Fruit fly (Drosophila melanogaster) whole organism, embryonic: Measurements from ENCODE around the gene CG15506.
A peak's percentile ranks its signal among the peaks of the same experiment; 100 is the strongest.

ENCODE experiments used
- Blimp-1 ChIP-seq: fragments of 200-800 bp; sonication (Bioruptor generic); optimal IDR thresholded peaks from 3 replicates; lab custom pipeline; 2018; ENCODE audit warnings: missing biosample characterization, missing genetic modification characterization, mild to moderate bottlenecking, moderate library complexity, missing genetic modification reagents
- CG11695 ChIP-seq: fragments of 200-800 bp; sonication (Bioruptor generic); IDR thresholded peaks from 3 replicates; pipeline ENCODE4 v1.3.6; 2022; ENCODE audit warnings: missing biosample characterization, missing genetic modification characterization
- CG12219 ChIP-seq: fragments of 200-800 bp; sonication (Bioruptor generic); optimal IDR thresholded peaks from 3 replicates; lab custom pipeline; 2018; ENCODE audit warnings: missing biosample characterization, mild to moderate bottlenecking, missing genetic modification characterization
- CG12236 ChIP-seq: fragments of 200-800 bp; sonication (Bioruptor generic); optimal IDR thresholded peaks from 2 replicates; lab custom pipeline; 2016; ENCODE audit warnings: missing biosample characterization, missing genetic modification characterization
- CG12659 ChIP-seq: fragments of 200-800 bp; sonication (Bioruptor generic); optimal IDR thresholded peaks from 3 replicates; lab custom pipeline; 2017; ENCODE audit warnings: mild to moderate bottlenecking, missing biosample characterization, missing genetic modification reagents, missing genetic modification characterization
- CG12942 ChIP-seq: fragments of 200-800 bp; sonication (Bioruptor generic); optimal IDR thresholded peaks from 3 replicates; lab custom pipeline; 2016; ENCODE audit warnings: missing biosample characterization, missing genetic modification characterization
- CG13287 ChIP-seq: fragments of 200-800 bp; sonication (Bioruptor generic); IDR thresholded peaks from 2 replicates; pipeline ENCODE4 v1.3.6; 2022; ENCODE audit warnings: missing biosample characterization, missing genetic modification characterization; ENCODE audit not compliant: partially characterized antibody
- CG13296 ChIP-seq: fragments of 200-800 bp; sonication (Bioruptor generic); optimal IDR thresholded peaks from 3 replicates; lab custom pipeline; 2018; ENCODE audit warnings: missing biosample characterization, mild to moderate bottlenecking, missing genetic modification characterization
- CG15073 ChIP-seq: fragments of 200-800 bp; sonication (Bioruptor generic); optimal IDR thresholded peaks from 2 replicates; lab custom pipeline; 2016; ENCODE audit warnings: missing biosample characterization, missing genetic modification characterization
- CG16813 ChIP-seq: fragments of 200-800 bp; sonication (Bioruptor generic); IDR thresholded peaks from 3 replicates; pipeline ENCODE4 v1.3.6; 2022; ENCODE audit warnings: missing biosample characterization, missing genetic modification characterization; ENCODE audit not compliant: partially characterized antibody
- CG17361 ChIP-seq: fragments of 200-800 bp; sonication (Bioruptor generic); IDR thresholded peaks from 3 replicates; pipeline ENCODE4 v1.3.6; 2022; ENCODE audit warnings: missing biosample characterization, missing genetic modification characterization
- CG17829 ChIP-seq: fragments of 200-800 bp; optimal IDR thresholded peaks from 2 replicates; lab custom pipeline; 2019; ENCODE audit warnings: missing biosample characterization, mild to moderate bottlenecking, missing genetic modification characterization, moderate library complexity
- CG17912 ChIP-seq: fragments of 200-800 bp; sonication (Bioruptor generic); optimal IDR thresholded peaks from 2 replicates; lab custom pipeline; 2018; ENCODE audit warnings: missing biosample characterization, mild to moderate bottlenecking, missing genetic modification characterization
- CG18764 ChIP-seq: fragments of 200-800 bp; sonication (Bioruptor generic); optimal IDR thresholded peaks from 3 replicates; lab custom pipeline; 2016; ENCODE audit warnings: missing biosample characterization, missing genetic modification characterization
- CG30431 ChIP-seq: fragments of 200-800 bp; sonication (Bioruptor generic); optimal IDR thresholded peaks from 2 replicates; lab custom pipeline; 2017; ENCODE audit warnings: missing biosample characterization, missing genetic modification characterization
- CG3065 ChIP-seq: fragments of 200-800 bp; sonication (Bioruptor generic); optimal IDR thresholded peaks from 2 replicates; lab custom pipeline; 2016; ENCODE audit warnings: missing biosample characterization, missing genetic modification characterization
- CG32532 ChIP-seq: fragments of 200-800 bp; sonication (Bioruptor generic); IDR thresholded peaks from 2 replicates; pipeline ENCODE4 v1.3.6; 2022; ENCODE audit warnings: missing biosample characterization, missing genetic modification characterization
- CG42726 ChIP-seq: fragments of 200-800 bp; sonication (Bioruptor generic); IDR thresholded peaks from 2 replicates; pipeline ENCODE4 v1.3.6; 2022; ENCODE audit warnings: missing biosample characterization, missing genetic modification characterization; ENCODE audit not compliant: partially characterized antibody
- CG6272 ChIP-seq: fragments of 200-800 bp; sonication (Bioruptor generic); IDR thresholded peaks from 2 replicates; pipeline ENCODE4 v1.3.6; 2022; ENCODE audit warnings: missing biosample characterization, missing genetic modification characterization
- CG7839 ChIP-seq: fragments of 200-800 bp; sonication (Bioruptor generic); optimal IDR thresholded peaks from 3 replicates; lab custom pipeline; 2018; ENCODE audit warnings: missing biosample characterization, mild to moderate bottlenecking, missing genetic modification characterization, moderate library complexity
- CG8089 ChIP-seq: fragments of 200-800 bp; sonication (Bioruptor generic); optimal IDR thresholded peaks from 3 replicates; lab custom pipeline; 2016; ENCODE audit warnings: missing biosample characterization, missing genetic modification characterization
- CG8478 ChIP-seq: fragments of >200 bp; optimal IDR thresholded peaks from 2 replicates; lab custom pipeline; 2018
- CG8765 ChIP-seq: fragments of 200-800 bp; sonication (Bioruptor generic); IDR thresholded peaks from 2 replicates; pipeline ENCODE4 v1.3.6; 2022; ENCODE audit warnings: missing biosample characterization, missing genetic modification characterization
- CG9437 ChIP-seq: fragments of 200-800 bp; sonication (Bioruptor generic); optimal IDR thresholded peaks from 2 replicates; lab custom pipeline; 2018; ENCODE audit warnings: missing biosample characterization, mild to moderate bottlenecking, missing genetic modification characterization
- CG9727 ChIP-seq: fragments of 200-800 bp; sonication (Bioruptor generic); optimal IDR thresholded peaks from 3 replicates; lab custom pipeline; 2017; ENCODE audit warnings: missing biosample characterization, mild to moderate bottlenecking, missing genetic modification characterization
- Dip3 ChIP-seq: fragments of 200-800 bp; sonication (Bioruptor generic); optimal IDR thresholded peaks from 3 replicates; lab custom pipeline; 2016; ENCODE audit warnings: missing biosample characterization, missing genetic modification characterization
- Doc3 ChIP-seq: fragments of 200-800 bp; sonication (Bioruptor generic); IDR thresholded peaks from 3 replicates; pipeline ENCODE4 v1.3.6; 2022; ENCODE audit warnings: missing biosample characterization, missing genetic modification characterization; ENCODE audit not compliant: partially characterized antibody
- E2f2 ChIP-seq: fragments of 200-800 bp; sonication (Bioruptor generic); IDR thresholded peaks from 2 replicates; pipeline ENCODE4 v1.3.6; 2022; ENCODE audit warnings: missing biosample characterization, missing genetic modification characterization
- MESR4 ChIP-seq: fragments of 200-800 bp; sonication (Bioruptor generic); optimal IDR thresholded peaks from 2 replicates; lab custom pipeline; 2018; ENCODE audit warnings: missing biosample characterization, mild to moderate bottlenecking, missing genetic modification characterization, moderate library complexity
- Myb ChIP-seq: fragments of 200-800 bp; sonication (Bioruptor generic); optimal IDR thresholded peaks from 2 replicates; lab custom pipeline; 2016; ENCODE audit warnings: missing biosample characterization, missing genetic modification characterization
- Nf-YB ChIP-seq: fragments of 200-800 bp; sonication (Bioruptor generic); optimal IDR thresholded peaks from 3 replicates; lab custom pipeline; 2019; ENCODE audit warnings: missing biosample characterization, mild to moderate bottlenecking, missing genetic modification characterization, moderate library complexity
- Oli ChIP-seq: fragments of 200-800 bp; sonication (Bioruptor generic); optimal IDR thresholded peaks from 2 replicates; lab custom pipeline; 2018; ENCODE audit warnings: missing biosample characterization, mild to moderate bottlenecking, missing genetic modification characterization, moderate library complexity
- Opbp ChIP-seq: fragments of 200-800 bp; sonication (Bioruptor generic); IDR thresholded peaks from 3 replicates; pipeline ENCODE4 v1.3.6; 2022; ENCODE audit warnings: missing biosample characterization, missing genetic modification characterization; ENCODE audit not compliant: partially characterized antibody
- Sin3A ChIP-seq: fragments of >200 bp; optimal IDR thresholded peaks from 2 replicates; lab custom pipeline; 2018
- Six4 ChIP-seq: fragments of 200-800 bp; sonication (Bioruptor generic); optimal IDR thresholded peaks from 2 replicates; lab custom pipeline; 2016; ENCODE audit warnings: missing biosample characterization, missing genetic modification characterization
- Sry-β ChIP-seq: fragments of 200-800 bp; sonication (Bioruptor generic); optimal IDR thresholded peaks from 2 replicates; lab custom pipeline; 2018; ENCODE audit warnings: missing biosample characterization, mild to moderate bottlenecking, missing genetic modification characterization, moderate library complexity
- Sry-δ ChIP-seq: fragments of 200-800 bp; sonication (Bioruptor generic); optimal IDR thresholded peaks from 2 replicates; lab custom pipeline; 2016; ENCODE audit warnings: missing biosample characterization, missing genetic modification characterization
- btn ChIP-seq: fragments of 200-800 bp; sonication (Bioruptor generic); optimal IDR thresholded peaks from 2 replicates; lab custom pipeline; 2016; ENCODE audit warnings: missing biosample characterization, missing genetic modification characterization
- dimm ChIP-seq: fragments of 200-800 bp; sonication (Bioruptor generic); IDR thresholded peaks from 2 replicates; pipeline ENCODE4 v1.3.6; 2022; ENCODE audit warnings: missing biosample characterization, missing genetic modification characterization
- fu2 ChIP-seq: fragments of 200-800 bp; sonication (Bioruptor generic); optimal IDR thresholded peaks from 2 replicates; lab custom pipeline; 2016; ENCODE audit warnings: missing biosample characterization, missing genetic modification characterization
- gsb ChIP-seq: fragments of 200-800 bp; sonication (Bioruptor generic); IDR thresholded peaks from 2 replicates; pipeline ENCODE4 v1.3.6; 2022; ENCODE audit warnings: missing biosample characterization, missing genetic modification characterization
- jing ChIP-seq: fragments of 200-800 bp; sonication (Bioruptor generic); optimal IDR thresholded peaks from 2 replicates; lab custom pipeline; 2018; ENCODE audit warnings: missing biosample characterization, mild to moderate bottlenecking, missing genetic modification characterization
- org-1 ChIP-seq: fragments of 200-800 bp; sonication (Bioruptor generic); optimal IDR thresholded peaks from 2 replicates; lab custom pipeline; 2017; ENCODE audit warnings: missing biosample characterization, missing genetic modification characterization
- schlank ChIP-seq: fragments of 200-800 bp; sonication (Bioruptor generic); optimal IDR thresholded peaks from 2 replicates; lab custom pipeline; 2018; ENCODE audit warnings: missing biosample characterization, mild to moderate bottlenecking, missing genetic modification characterization
- slou ChIP-seq: fragments of 200-800 bp; sonication (Bioruptor generic); optimal IDR thresholded peaks from 3 replicates; lab custom pipeline; 2016; ENCODE audit warnings: missing biosample characterization, missing genetic modification characterization
- sqz ChIP-seq: fragments of 200-800 bp; sonication (Bioruptor generic); optimal IDR thresholded peaks from 3 replicates; lab custom pipeline; 2018; ENCODE audit warnings: missing biosample characterization, mild to moderate bottlenecking, missing genetic modification characterization
- sr ChIP-seq: fragments of 200-800 bp; sonication (Bioruptor generic); IDR thresholded peaks from 3 replicates; pipeline ENCODE4 v1.3.6; 2022; ENCODE audit warnings: missing biosample characterization, missing genetic modification characterization
- tll ChIP-seq, 2 experiments: fragments of 200-800 bp in 1 of 2; fragments of >200 bp in 1 of 2; sonication (Bioruptor generic) in 1 of 2; optimal IDR thresholded peaks; 2 replicates each; lab custom pipeline; 2017 to 2019; ENCODE audit warnings: missing biosample characterization in 2 of 2, missing genetic modification characterization in 2 of 2, mild to moderate bottlenecking in 1 of 2, moderate library complexity in 1 of 2
- twi ChIP-seq: fragments of 200-800 bp; optimal IDR thresholded peaks from 2 replicates; lab custom pipeline; 2019; ENCODE audit warnings: missing biosample characterization, mild to moderate bottlenecking, missing genetic modification characterization, moderate library complexity
- usp ChIP-seq: fragments of >200 bp; optimal IDR thresholded peaks from 2 replicates; lab custom pipeline; 2017; ENCODE audit warnings: missing biosample characterization, missing genetic modification characterization
- zfh2 ChIP-seq: fragments of 200-800 bp; sonication (Bioruptor generic); optimal IDR thresholded peaks from 2 replicates; lab custom pipeline; 2016; ENCODE audit warnings: missing biosample characterization, missing genetic modification characterization

Gene CG15506

dm6 chr3R:29716782-29717317 is 1.6 kb upstream of the CG15506 start, which contains the start of gene Obp99b (continued):
- TF ChIP-seq CG16813 (GFP tag; lab: Robert Waterston, UW) (no peak), CG12219 (GFP tag; lab: Kevin White, UChicago) (peak; percentile 90), E2f2 (GFP tag; lab: Robert Waterston, UW) (peak; percentile 40; the same call in 1 of the 2 replicates), btn (GFP tag; lab: Kevin White, UChicago) (peak; percentile 83), Doc3 (GFP tag; lab: Robert Waterston, UW) (no peak), CG6272 (GFP tag; lab: Robert Waterston, UW) (no peak), CG13296 (GFP tag; lab: Kevin White, UChicago) (peak; percentile 75), CG17912 (GFP tag; lab: Kevin White, UChicago) (peak; percentile 90), sr (GFP tag; lab: Robert Waterston, UW) (peak; percentile 73; the same call in 2 of the 3 replicates), CG12942 (GFP tag; lab: Kevin White, UChicago) (peak; percentile 60), org-1 (peak; percentile 56), CG32532 (GFP tag; lab: Robert Waterston, UW) (peak; percentile 91), zfh2 (GFP tag; lab: Kevin White, UChicago) (no peak), Sin3A (no peak), dimm (no peak), slou (no peak), Nf-YB (peak; percentile 40), Dip3 (GFP tag; lab: Kevin White, UChicago) (peak; percentile 3), CG8089 (GFP tag; lab: Kevin White, UChicago) (peak; percentile 85), sqz (peak; percentile 85), CG8765 (GFP tag; lab: Robert Waterston, UW) (no peak; the same call in 1 of the 2 replicates), CG30431 (GFP tag; lab: Kevin White, UChicago) (peak; percentile 83), CG11695 (peak; percentile 69; the same call in 2 of the 3 replicates), CG9727 (GFP tag; lab: Kevin White, UChicago) (peak; percentile 73), CG3065 (GFP tag; lab: Kevin White, UChicago) (peak; percentile 42), CG12236 (GFP tag; lab: Kevin White, UChicago) (peak; percentile 66), Blimp-1 (GFP tag; lab: Kevin White, UChicago) (peak; percentile 48), gsb (GFP tag; lab: Robert Waterston, UW) (peak; percentile 63), CG15073 (GFP tag; lab: Kevin White, UChicago) (no peak), usp (GFP tag; lab: Kevin White, UChicago) (no peak), fu2 (GFP tag; lab: Kevin White, UChicago) (peak; percentile 13), Oli (tag; lab: Kevin White, UChicago) (peak; percentile 70), CG17361 (GFP tag; lab: Robert Waterston, UW) (peak; percentile 39; the same call in 2 of the 3 replicates), schlank (tag; lab: Kevin White, UChicago) (peak; percentile 55), CG9437 (GFP tag; lab: Kevin White, UChicago) (peak; percentile 60), jing (GFP tag; lab: Kevin White, UChicago) (peak; percentile 76), CG13287 (GFP tag; lab: Robert Waterston, UW) (no peak), MESR4 (GFP tag; lab: Kevin White, UChicago) (peak; percentile 22), twi (tag; lab: Kevin White, UChicago) (peak; percentile 53), CG7839 (tag; lab: Kevin White, UChicago) (peak; percentile 74), Myb (GFP tag; lab: Kevin White, UChicago) (peak; percentile 46), CG8478 (lab: Kevin White, UChicago) (no peak), CG17829 (peak; percentile 77), CG18764 (GFP tag; lab: Kevin White, UChicago) (peak; percentile 65), Six4 (GFP tag; lab: Kevin White, UChicago) (peak; percentile 63), Opbp (GFP tag; lab: Robert Waterston, UW) (no peak), CG12659 (GFP tag; lab: Kevin White, UChicago) (peak; percentile 49), Sry-β (GFP tag; lab: Kevin White, UChicago) (peak; percentile 54), tll (GFP tag; optimal IDR thresholded peaks at IDR 0.05; lab: Kevin White, UChicago) (no peak), CG42726 (no peak), Sry-δ (GFP tag; lab: Kevin White, UChicago) (peak; percentile 9)
